Worm (Caenorhabditis elegans): ENCODE results near the gene F58G1.2.

DNA sequence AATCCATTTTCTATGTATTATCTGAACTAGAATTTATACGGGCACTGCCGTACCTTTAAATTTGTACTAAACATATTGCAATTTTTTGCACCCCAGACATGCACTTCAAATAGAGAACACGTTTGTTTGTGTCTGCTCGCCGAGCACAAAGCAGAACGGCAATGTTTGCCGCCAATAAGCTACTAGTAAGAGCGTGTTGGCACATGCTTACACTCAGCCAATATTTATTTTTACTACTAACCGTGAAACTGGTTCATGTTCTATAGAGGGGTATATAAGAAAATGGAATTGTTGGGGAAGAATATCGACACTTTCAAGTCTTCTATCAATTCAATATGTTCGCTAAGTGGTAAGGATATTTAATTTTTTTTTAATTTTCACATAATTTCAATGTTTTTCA, 11.7 kb downstream of the F58G1.2 start, which contains the start of gene nspb-11:
- TF ChIP-seq ztf-11 (tag; optimal IDR thresholded peaks at IDR 0.05) = no peak
- TF ChIP-seq tbx-2 (tag; optimal IDR thresholded peaks at IDR 0.05) = no peak
- no peak for TF ChIP-seq egl-5 (tag; optimal IDR thresholded peaks at IDR 0.05)
- no peak for TF ChIP-seq jun-1 (tag; optimal IDR thresholded peaks at IDR 0.05)
- TF ChIP-seq nhr-76 (tag; optimal IDR thresholded peaks at IDR 0.05) = no peak
- no peak for TF ChIP-seq mdl-1 (tag; optimal IDR thresholded peaks at IDR 0.05)
- no peak for TF ChIP-seq skn-1 (tag; optimal IDR thresholded peaks at IDR 0.05)
- TF ChIP-seq fos-1 (tag; optimal IDR thresholded peaks at IDR 0.05) = no peak
- no peak for TF ChIP-seq snpc-4 (tag; optimal IDR thresholded peaks at IDR 0.05)
- no peak for TF ChIP-seq mml-1 (tag; optimal IDR thresholded peaks at IDR 0.05)
- TF ChIP-seq ZK546.5 (tag; optimal IDR thresholded peaks at IDR 0.05) = no peak
- TF ChIP-seq elt-3 (tag; optimal IDR thresholded peaks at IDR 0.05) = no peak

Measured in whole organism, L3 larva.